Worm (Caenorhabditis elegans) whole organism, young adult: ENCODE measurements around the gene acr-8.
A peak's percentile ranks its signal among the peaks of the same experiment; 100 is the strongest.

Source experiments
- ceh-27 ChIP-seq: fragments of 200-800 bp; sonication (Bioruptor generic); optimal IDR thresholded peaks from 2 replicates; lab custom pipeline; 2018; ENCODE audit warnings: mild to moderate bottlenecking, missing genetic modification characterization, moderate library complexity, missing compliant biosample characterization
- chd-7 ChIP-seq: sonication (generic microtip); optimal IDR thresholded peaks from 2 replicates; lab custom pipeline; 2016; ENCODE audit warnings: mild to moderate bottlenecking, missing genetic modification characterization, moderate library complexity, missing compliant biosample characterization
- dpff-1 ChIP-seq: sonication (generic microtip); optimal IDR thresholded peaks from 2 replicates; lab custom pipeline; 2017; ENCODE audit warnings: mild to moderate bottlenecking, missing genetic modification characterization, missing compliant biosample characterization
- hmg-20 ChIP-seq: fragments of 200-800 bp; sonication (Bioruptor generic); IDR thresholded peaks from 2 replicates; pipeline ENCODE4 v1.3.6; 2022; ENCODE audit warnings: missing genetic modification reagents, missing genetic modification characterization, missing compliant biosample characterization
- lin-35 ChIP-seq, 3 experiments: fragments of 150-350 bp in 2 of 3; sonication (generic microtip) in 1 of 3; optimal IDR thresholded peaks; 2 replicates each; lab custom pipeline; 2014 to 2018; ENCODE audit warnings: missing biosample characterization in 3 of 3, missing genetic modification characterization in 3 of 3, missing genetic modification reagents in 3 of 3
- nfya-1 ChIP-seq: sonication (generic microtip); optimal IDR thresholded peaks from 2 replicates; lab custom pipeline; 2017; ENCODE audit warnings: antibody characterized with exemption, missing compliant biosample characterization, missing genetic modification characterization, borderline replicate concordance; ENCODE audit not compliant: insufficient read depth
- nhr-90 ChIP-seq: sonication (generic microtip); optimal IDR thresholded peaks from 2 replicates; lab custom pipeline; 2016; ENCODE audit warnings: missing genotype, mild to moderate bottlenecking, missing genetic modification characterization, missing compliant biosample characterization
- rec-8 ChIP-seq, 2 experiments: sonication (generic microtip); optimal IDR thresholded peaks; 2 replicates each; lab custom pipeline; 2016; ENCODE audit warnings: mild to moderate bottlenecking in 2 of 2, missing genetic modification characterization in 2 of 2, missing genetic modification reagents in 2 of 2, missing genotype in 2 of 2, missing biosample characterization in 1 of 2, missing compliant biosample characterization in 1 of 2, moderate library complexity in 1 of 2
- snpc-3.4 ChIP-seq: sonication (generic microtip); optimal IDR thresholded peaks from 2 replicates; lab custom pipeline; 2017; ENCODE audit warnings: missing genetic modification characterization, mild to moderate bottlenecking, missing compliant biosample characterization, antibody characterized with exemption, moderate library complexity, missing genotype, missing genetic modification reagents
- zim-3 ChIP-seq: sonication (generic microtip); optimal IDR thresholded peaks from 2 replicates; lab custom pipeline; 2017; ENCODE audit warnings: mild to moderate bottlenecking, missing genetic modification characterization, moderate library complexity, missing compliant biosample characterization
- ztf-18 ChIP-seq: sonication (generic microtip); optimal IDR thresholded peaks from 2 replicates; lab custom pipeline; 2016; ENCODE audit warnings: missing genotype, mild to moderate bottlenecking, missing genetic modification characterization, missing compliant biosample characterization
- ztf-28 ChIP-seq: fragments of 200-800 bp; sonication (Bioruptor generic); IDR thresholded peaks from 2 replicates; pipeline ENCODE4 v1.3.6; 2022; ENCODE audit warnings: missing genetic modification reagents, missing genetic modification characterization, missing compliant biosample characterization

DNA sequence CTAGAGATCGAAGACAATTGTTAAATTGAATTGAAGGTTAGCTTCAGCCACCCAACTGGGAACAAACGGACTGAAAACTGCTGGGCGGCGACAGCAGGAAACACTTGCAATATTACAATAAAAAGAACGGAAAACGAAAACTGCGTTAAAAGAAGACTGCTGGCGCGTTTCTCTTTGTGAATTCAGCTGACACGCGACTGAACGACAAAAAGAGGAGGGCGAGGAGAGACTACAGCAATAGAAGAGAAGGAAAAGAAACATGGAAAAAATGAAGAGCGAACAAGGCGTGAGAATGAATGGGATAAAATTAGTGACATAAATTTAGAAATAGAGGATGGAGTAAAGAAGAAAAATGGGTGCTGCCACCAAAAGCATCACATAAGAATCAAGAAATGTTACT lies 34.9 kb upstream of the acr-8 start:
- TF ChIP-seq rec-8 (tag; optimal IDR thresholded peaks at IDR 0.05; lab: Kevin White, UChicago) (no peak), ztf-18 (tag; lab: Kevin White, UChicago) (peak; percentile 93), dpff-1 (no peak), ceh-27 (no peak), snpc-3.4 (no peak), chd-7 (peak; percentile 41), lin-35 (GFP tag; optimal IDR thresholded peaks at IDR 0.05; lab: Kevin White, UChicago) (no peak), nfya-1 (tag; lab: Kevin White, UChicago) (no peak), zim-3 (tag; lab: Kevin White, UChicago) (no peak), hmg-20 (GFP tag; lab: Robert Waterston, UW) (no peak), nhr-90 (tag; lab: Kevin White, UChicago) (no peak), ztf-28 (GFP tag; lab: Robert Waterston, UW) (no peak)
